Worm (Caenorhabditis elegans) whole organism, early embryonic: Measurements from ENCODE around the gene lrx-1.

ENCODE experiments used
- F13C5.2 ChIP-seq: sonication (generic microtip); optimal IDR thresholded peaks from 2 replicates; lab custom pipeline; 2017; ENCODE audit warnings: mild to moderate bottlenecking, missing genetic modification characterization, inconsistent platforms, missing compliant biosample characterization
- ama-1 ChIP-seq: fragments of 150-350 bp; optimal IDR thresholded peaks from 2 replicates; lab custom pipeline; 2014
- ceh-13 ChIP-seq: fragments of 200-800 bp; sonication (Bioruptor generic); optimal IDR thresholded peaks from 2 replicates; lab custom pipeline; 2018; ENCODE audit warnings: mild to moderate bottlenecking, missing genetic modification characterization, missing compliant biosample characterization
- ceh-36 ChIP-seq: sonication (generic microtip); optimal IDR thresholded peaks from 2 replicates; lab custom pipeline; 2016; ENCODE audit warnings: missing genetic modification characterization, inconsistent platforms, missing compliant biosample characterization
- ets-7 ChIP-seq: sonication (generic microtip); optimal IDR thresholded peaks from 2 replicates; lab custom pipeline; 2016; ENCODE audit warnings: missing genotype, missing genetic modification characterization, missing compliant biosample characterization

DNA sequence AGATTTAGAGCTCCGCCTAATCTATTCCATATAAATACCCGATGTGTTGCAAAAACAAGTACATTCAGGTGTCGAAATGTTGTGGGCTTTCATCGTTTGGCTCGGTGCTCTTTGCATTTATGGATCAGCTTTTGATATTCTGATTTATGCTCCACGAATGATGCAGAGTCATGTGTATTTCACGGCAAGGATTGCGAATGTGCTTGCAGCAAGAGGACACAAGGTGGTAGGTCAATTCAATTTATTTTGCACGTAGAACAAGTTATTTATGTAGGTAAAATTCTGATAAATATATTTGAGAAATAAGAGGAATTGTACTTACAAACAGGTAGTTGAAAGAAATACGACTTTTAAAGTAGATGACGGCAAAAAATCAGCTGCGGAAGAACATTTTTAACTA, 6.5 kb downstream of the lrx-1 start, which contains the start of gene ugt-56:
- no peak for TF ChIP-seq ets-7 (tag; lab: Kevin White, UChicago)
- TF ChIP-seq ceh-36, result no peak
- TF ChIP-seq ama-1 (lab: Kevin White, UChicago), result no peak
- no peak for TF ChIP-seq F13C5.2 (tag; lab: Kevin White, UChicago)
- TF ChIP-seq ceh-13 (GFP tag; lab: Kevin White, UChicago), result no peak
